Worm (Caenorhabditis elegans) whole organism, L4 larva: ENCODE results near the gene C30H6.8.

Experiments used
- F44E2.7 ChIP-seq: fragments of 200-800 bp; sonication (Bioruptor generic); IDR thresholded peaks from 2 replicates; pipeline ENCODE4 v2.1.2; 2022; ENCODE audit warnings: missing genetic modification characterization, missing compliant biosample characterization
- ama-1 ChIP-seq: fragments of 150-350 bp; optimal IDR thresholded peaks from 2 replicates; lab custom pipeline; 2014; ENCODE audit warnings: inconsistent platforms, mixed read lengths
- nhr-10 ChIP-seq: fragments of 150-350 bp; optimal IDR thresholded peaks from 2 replicates; lab custom pipeline; 2014; ENCODE audit warnings: missing biosample characterization, missing genetic modification characterization
- skn-1 ChIP-seq: fragments of 150-350 bp; optimal IDR thresholded peaks from 2 replicates; lab custom pipeline; 2014; ENCODE audit warnings: missing biosample characterization, missing genetic modification characterization
- vab-7 ChIP-seq: fragments of 200-800 bp; sonication (Bioruptor generic); IDR thresholded peaks from 2 replicates; pipeline ENCODE4 v1.3.6; 2022; ENCODE audit warnings: missing genetic modification reagents, missing genetic modification characterization, missing compliant biosample characterization

DNA sequence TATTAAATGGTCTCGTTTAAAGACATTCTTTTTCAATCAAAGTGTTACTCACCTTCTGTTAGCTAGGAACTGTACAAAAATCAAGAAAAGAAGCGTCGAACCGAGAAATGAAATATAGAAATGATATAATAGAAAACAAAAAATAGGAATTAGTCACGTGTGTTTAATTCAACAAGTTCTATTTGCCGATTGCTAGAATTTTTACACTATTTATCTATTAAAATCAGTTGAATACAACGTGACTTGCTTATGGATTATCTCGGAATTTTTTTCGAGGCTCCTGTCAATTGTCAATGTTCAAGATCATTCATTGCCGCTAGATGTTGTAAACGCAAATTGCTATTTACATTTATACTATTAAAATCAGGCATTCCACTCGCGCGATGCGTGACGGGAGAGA is 14.8 kb upstream of the C30H6.8 start, which contains the start of gene zipt-17:
- TF ChIP-seq nhr-10 (tag; lab: Kevin White, UChicago): no peak
- no peak for TF ChIP-seq ama-1
- no peak for TF ChIP-seq vab-7
- TF ChIP-seq F44E2.7 (GFP tag; lab: Robert Waterston, UW): no peak
- no peak for TF ChIP-seq skn-1
